Worm (Caenorhabditis elegans) whole organism, L4/young adult: ENCODE measurements around the gene D1086.19.

Experiments used
- dao-5 ChIP-seq: sonication (generic microtip); optimal IDR thresholded peaks from 2 replicates; lab custom pipeline; 2016; ENCODE audit warnings: missing genotype, missing genetic modification characterization, moderate library complexity, missing compliant biosample characterization
- him-1 ChIP-seq: sonication (generic microtip); optimal IDR thresholded peaks from 2 replicates; lab custom pipeline; 2016; ENCODE audit warnings: missing genotype, missing genetic modification reagents, missing genetic modification characterization, missing compliant biosample characterization

ce11 chrV:14082453-14082852 lies 5.7 kb upstream of the D1086.19 start, which contains the start of gene D1086.10:
- TF ChIP-seq him-1 (tag; lab: Kevin White, UChicago), result no peak
- TF ChIP-seq dao-5 (tag; lab: Kevin White, UChicago), result no peak
